Worm (Caenorhabditis elegans): ENCODE measurements around the gene F10G7.10.

F10G7.10 gene

DNA sequence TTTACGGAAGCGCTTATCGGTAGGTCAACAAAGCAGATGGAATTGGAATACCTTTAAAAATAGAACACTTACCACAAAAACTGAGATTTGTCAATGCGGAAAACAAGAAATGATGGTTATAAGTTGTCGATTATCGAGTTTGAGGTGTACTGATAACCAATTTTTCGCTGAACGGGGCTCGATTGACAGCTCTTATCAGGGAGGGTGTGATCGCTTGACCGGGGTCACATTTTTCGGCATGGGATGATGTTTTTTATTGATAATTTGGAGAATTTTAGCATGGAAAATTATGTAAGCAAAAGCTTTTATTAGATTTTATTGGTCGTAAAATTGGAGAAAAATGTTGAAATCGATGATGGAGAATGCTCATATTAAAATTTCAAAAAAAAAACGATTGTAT, 43.8 kb upstream of the F10G7.10 start:
- TF ChIP-seq pqm-1 (tag; optimal IDR thresholded peaks at IDR 0.05) (peak; percentile 87), R02D3.7 (tag; optimal IDR thresholded peaks at IDR 0.05) (no peak), nhr-23 (tag; optimal IDR thresholded peaks at IDR 0.05) (no peak), ceh-16 (tag; optimal IDR thresholded peaks at IDR 0.05) (no peak), nhr-76 (tag; optimal IDR thresholded peaks at IDR 0.05) (no peak), jun-1 (tag; optimal IDR thresholded peaks at IDR 0.05) (peak; percentile 24), lsy-12 (tag; optimal IDR thresholded peaks at IDR 0.05) (no peak), elt-3 (tag; optimal IDR thresholded peaks at IDR 0.05) (no peak), pha-4 (tag; optimal IDR thresholded peaks at IDR 0.05) (peak; percentile 69), elt-2 (tag; optimal IDR thresholded peaks at IDR 0.05) (peak; percentile 99), fkh-2 (tag; optimal IDR thresholded peaks at IDR 0.05) (no peak), ceh-9 (tag; optimal IDR thresholded peaks at IDR 0.05) (no peak), unc-62 (GFP tag; optimal IDR thresholded peaks at IDR 0.05) (no peak)

DNA sequence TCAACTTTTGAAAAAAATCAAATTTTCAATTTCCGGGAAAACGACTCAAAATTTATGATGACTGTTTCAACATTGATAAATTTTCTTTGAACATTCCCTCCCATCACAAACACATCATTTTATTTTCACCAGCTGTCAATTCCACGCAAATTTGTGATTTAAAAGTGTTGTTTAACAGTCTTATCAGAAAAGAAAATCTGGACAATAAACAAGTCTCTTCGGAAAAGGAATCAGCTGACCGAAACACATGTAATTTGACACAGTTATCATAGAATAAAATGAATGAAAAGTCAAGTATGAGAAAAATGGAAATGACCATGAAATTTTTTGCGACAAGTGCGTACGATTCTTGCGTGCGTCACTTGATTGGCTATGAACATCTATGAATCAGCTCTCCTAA, 43.0 kb upstream of the F10G7.10 start:
- TF ChIP-seq sea-2 (GFP tag; optimal IDR thresholded peaks at IDR 0.05) (no peak), pqm-1 (tag; optimal IDR thresholded peaks at IDR 0.05) (no peak), nhr-25 (tag; optimal IDR thresholded peaks at IDR 0.05) (peak; percentile 59), nhr-43 (tag; optimal IDR thresholded peaks at IDR 0.05; ENCODE audit: poor library complexity, severe bottlenecking) (no peak), nhr-23 (tag; optimal IDR thresholded peaks at IDR 0.05) (peak; percentile 62), elt-2 (tag; optimal IDR thresholded peaks at IDR 0.05) (peak; percentile 87), jun-1 (tag; optimal IDR thresholded peaks at IDR 0.05) (peak; percentile 39), pha-4 (tag; optimal IDR thresholded peaks at IDR 0.05) (peak; percentile 46)

DNA sequence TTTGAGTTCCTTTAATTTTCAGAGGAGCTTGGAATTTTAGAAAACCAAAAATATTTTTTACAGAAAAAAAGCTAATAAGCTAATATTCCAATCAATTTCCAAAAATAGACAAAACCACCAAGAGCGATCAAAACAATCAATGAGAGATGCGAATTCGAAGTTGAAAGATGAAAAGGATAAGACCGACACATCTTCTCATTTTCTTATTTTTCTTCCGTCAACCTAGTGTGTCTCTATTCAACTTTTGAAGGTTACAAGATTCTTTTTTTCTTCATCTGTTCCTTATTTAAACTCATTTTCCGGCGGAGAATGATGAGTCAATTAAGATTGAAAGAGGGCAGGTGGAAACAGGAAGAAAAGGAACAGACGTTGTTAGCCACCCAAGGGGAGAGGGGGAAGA, 41.5 kb upstream of the F10G7.10 start:
- TF ChIP-seq nhr-25 (tag; optimal IDR thresholded peaks at IDR 0.05) (peak; percentile 60), ceh-28 (tag; optimal IDR thresholded peaks at IDR 0.05) (peak; percentile 27), ama-1 (optimal IDR thresholded peaks at IDR 0.05) (no peak), nhr-23 (tag; optimal IDR thresholded peaks at IDR 0.05) (peak; percentile 35), egl-27 (tag; optimal IDR thresholded peaks at IDR 0.05) (no peak)

DNA sequence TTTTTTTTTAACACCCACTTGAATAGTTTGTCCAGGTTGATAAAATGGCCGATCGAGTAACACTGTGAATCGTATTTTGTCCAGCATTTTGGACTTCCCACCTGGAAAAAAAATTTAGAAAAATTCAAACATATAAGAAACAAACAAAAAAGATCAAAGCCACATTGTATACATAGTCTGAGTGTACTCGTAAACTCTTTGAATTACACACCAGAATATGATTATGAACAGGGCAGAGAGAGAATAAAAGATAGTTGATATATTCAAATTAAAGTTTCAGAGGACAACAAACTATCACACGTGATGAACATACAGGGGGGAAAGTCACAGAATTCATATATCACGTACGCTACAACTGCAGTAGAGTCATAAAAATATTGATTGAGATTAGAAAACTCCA, 40.2 kb upstream of the F10G7.10 start, which contains the start of gene ttm-2:
TSS of gene ttm-2 (minus strand) at position 101 of the 400 bp plus-strand sequence.
- TF ChIP-seq unc-62 (GFP tag; optimal IDR thresholded peaks at IDR 0.05) (no peak), nhr-25 (tag; optimal IDR thresholded peaks at IDR 0.05) (no peak), tbx-2 (tag; optimal IDR thresholded peaks at IDR 0.05) (no peak), hmg-11 (tag; optimal IDR thresholded peaks at IDR 0.05) (no peak), nhr-237 (tag; optimal IDR thresholded peaks at IDR 0.05) (no peak)

DNA sequence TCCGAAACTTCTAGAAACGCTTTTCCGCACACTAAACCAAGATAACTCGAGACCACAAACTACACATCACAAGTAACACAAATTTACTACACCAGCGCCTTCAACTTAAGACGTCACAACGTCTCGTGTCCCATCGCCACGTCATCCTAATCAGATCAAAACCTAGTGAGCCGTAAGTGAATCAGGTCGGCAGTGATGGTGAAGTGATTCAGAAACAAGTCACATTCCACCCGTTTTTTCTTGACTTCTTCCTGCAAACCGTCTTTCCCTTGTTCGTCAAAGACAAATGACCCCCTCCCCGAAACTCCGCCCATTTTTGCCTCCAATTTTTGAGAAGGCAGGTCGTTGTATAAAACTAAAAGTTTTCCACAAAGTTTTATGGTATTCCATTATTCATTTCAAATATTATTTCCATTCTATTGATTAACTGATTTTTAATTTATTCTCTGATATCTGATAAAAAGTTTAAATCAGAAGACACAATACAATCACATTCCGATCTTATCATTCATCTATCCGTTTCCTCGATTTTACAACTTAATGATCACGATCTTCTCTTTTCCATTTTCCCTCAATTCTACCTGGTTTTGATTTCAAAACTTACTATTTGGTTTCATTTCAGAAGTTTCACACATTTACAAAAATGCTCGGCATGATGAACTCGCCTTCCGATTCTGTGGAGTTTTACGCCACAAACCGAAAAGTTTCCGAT, 36.7 kb upstream of the F10G7.10 start, which contains the start of gene F26G1.2:
TSS of gene F26G1.2 (plus strand) at position 508 of the 712 bp plus-strand sequence.
- peak; percentile 13 for TF ChIP-seq nhr-25 (tag; optimal IDR thresholded peaks at IDR 0.05)
- TF ChIP-seq snpc-4 (tag; optimal IDR thresholded peaks at IDR 0.05) = no peak
- TF ChIP-seq zag-1 (tag; optimal IDR thresholded peaks at IDR 0.05) = no peak
- TF ChIP-seq fkh-2 (tag; optimal IDR thresholded peaks at IDR 0.05) = no peak
- no peak for TF ChIP-seq fos-1 (tag; optimal IDR thresholded peaks at IDR 0.05)
- peak; percentile 20 for TF ChIP-seq elt-1 (tag; optimal IDR thresholded peaks at IDR 0.05)
- TF ChIP-seq lsy-12 (tag; optimal IDR thresholded peaks at IDR 0.05) = no peak
- no peak for TF ChIP-seq egl-5 (tag; optimal IDR thresholded peaks at IDR 0.05)
- no peak for TF ChIP-seq unc-39 (tag; optimal IDR thresholded peaks at IDR 0.05)

DNA sequence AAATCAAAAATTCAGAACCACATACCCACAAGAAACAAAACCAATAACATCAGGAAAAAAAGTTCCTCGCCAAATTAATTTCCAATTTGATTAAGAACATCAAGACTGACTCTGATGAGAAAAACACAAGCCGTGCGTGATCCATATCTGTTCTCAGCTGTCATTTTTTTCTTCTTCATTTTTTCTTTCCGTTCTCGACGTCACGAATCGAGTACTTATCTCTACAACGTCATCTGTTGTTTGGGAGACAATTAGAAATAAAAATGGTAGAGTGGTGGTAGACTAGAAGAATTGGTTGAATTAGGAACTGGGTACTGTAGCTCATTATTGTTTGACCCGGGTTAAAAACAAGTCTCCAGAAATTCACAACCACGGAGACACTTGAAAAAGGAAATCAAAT, 35.0 kb upstream of the F10G7.10 start:
- peak; percentile 76 for TF ChIP-seq elt-1 (tag; optimal IDR thresholded peaks at IDR 0.05)
- TF ChIP-seq mml-1 (tag; optimal IDR thresholded peaks at IDR 0.05) = no peak
- no peak for TF ChIP-seq nhr-25 (tag; optimal IDR thresholded peaks at IDR 0.05)
- no peak for TF ChIP-seq mdl-1 (tag; optimal IDR thresholded peaks at IDR 0.05)
